Fruit fly (Drosophila melanogaster): ENCODE data around the gene Pgant5.
A peak's percentile ranks its signal among the peaks of the same experiment; 100 is the strongest.

Gene Pgant5

DNA sequence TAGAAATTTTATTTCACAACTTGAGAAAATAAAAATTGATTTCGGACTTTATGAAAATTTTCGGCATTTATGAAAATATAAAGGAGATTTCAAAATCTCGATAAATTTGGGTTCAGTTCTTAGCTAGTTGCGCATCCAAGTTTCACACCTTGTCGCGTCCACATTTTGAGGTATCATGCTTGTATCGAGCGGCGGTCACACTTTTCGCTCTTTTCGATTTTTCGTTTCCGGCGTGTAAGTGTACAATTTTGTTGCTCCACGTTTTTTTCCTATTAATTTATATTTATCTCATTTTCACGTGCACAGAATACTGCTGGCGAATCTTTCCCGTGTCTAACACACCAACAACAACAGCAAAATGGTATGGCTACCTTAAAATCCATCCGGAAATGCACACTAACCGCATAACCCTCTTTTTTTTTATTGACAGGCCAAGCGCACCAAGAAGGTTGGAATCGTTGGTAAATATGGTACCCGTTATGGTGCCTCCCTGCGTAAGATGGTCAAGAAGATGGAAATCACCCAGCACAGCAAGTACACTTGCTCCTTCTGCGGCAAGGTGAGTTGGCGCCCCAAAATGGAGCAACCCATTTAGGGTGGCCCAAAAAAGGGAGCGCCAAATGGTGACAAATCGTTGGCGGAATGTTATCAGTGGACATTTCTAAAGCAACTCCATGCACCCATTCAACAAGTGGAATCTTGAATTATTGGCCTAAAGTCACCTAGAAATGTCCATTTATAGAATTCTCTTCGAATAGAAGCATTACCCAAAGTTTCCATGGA, 22.4 kb downstream of the Pgant5 start, which contains the start of gene RpL37A (continued):
- TF ChIP-seq crol (GFP tag; IDR thresholded peaks at IDR 0.05): 0 out of 2 replicates have a peak, but pooled peaks have one; percentile 21
- TF ChIP-seq CG30431 (GFP tag; optimal IDR thresholded peaks at IDR 0.05): peak; percentile 63
- no peak for TF ChIP-seq Hr39 (optimal IDR thresholded peaks at IDR 0.05)
- peak; percentile 90 for TF ChIP-seq bcd (GFP tag; optimal IDR thresholded peaks at IDR 0.05)
- TF ChIP-seq corto (GFP tag; optimal IDR thresholded peaks at IDR 0.05): peak; percentile 7
- peak; percentile 80 for TF ChIP-seq bigmax (GFP tag; optimal IDR thresholded peaks at IDR 0.05)
- TF ChIP-seq CG3065 (GFP tag; optimal IDR thresholded peaks at IDR 0.05): no peak
- TF ChIP-seq dm (GFP tag; optimal IDR thresholded peaks at IDR 0.05): peak; percentile 94
- TF ChIP-seq dmrt11E (tag; optimal IDR thresholded peaks at IDR 0.05): peak; percentile 57
- TF ChIP-seq CG31365 (tag; optimal IDR thresholded peaks at IDR 0.05): peak; percentile 79
- TF ChIP-seq rib (GFP tag; IDR thresholded peaks at IDR 0.05): peak; percentile 62; the same call in 1 of the 2 replicates
- TF ChIP-seq CG11093 (GFP tag; IDR thresholded peaks at IDR 0.05): no peak
- TF ChIP-seq Fer3 (tag; optimal IDR thresholded peaks at IDR 0.05): peak; percentile 79
- peak; percentile 72 for TF ChIP-seq CG9876 (GFP tag; optimal IDR thresholded peaks at IDR 0.05)
- peak; percentile 53 for TF ChIP-seq CG4707 (GFP tag; optimal IDR thresholded peaks at IDR 0.05)
- peak; percentile 83 for TF ChIP-seq slp2 (GFP tag; optimal IDR thresholded peaks at IDR 0.05)
- peak; percentile 72 to 90 for TF ChIP-seq dpn (GFP tag; optimal IDR thresholded peaks at IDR 0.05)
- TF ChIP-seq Aef1 (GFP tag; IDR thresholded peaks at IDR 0.05): no peak; the same call in 2 of the 3 replicates
- TF ChIP-seq schlank (tag; optimal IDR thresholded peaks at IDR 0.05): peak; percentile 82
- TF ChIP-seq fd64A (GFP tag; optimal IDR thresholded peaks at IDR 0.05): peak; percentile 76
- peak; percentile 73 for TF ChIP-seq ara (GFP tag; IDR thresholded peaks at IDR 0.05)
- TF ChIP-seq chm (GFP tag; IDR thresholded peaks at IDR 0.05): peak; percentile 84
- TF ChIP-seq btn (GFP tag; optimal IDR thresholded peaks at IDR 0.05): peak; percentile 66
- peak; percentile 26 for TF ChIP-seq hkb (optimal IDR thresholded peaks at IDR 0.05)
- peak; percentile 82 for TF ChIP-seq hkb (GFP tag; IDR thresholded peaks at IDR 0.05)
- peak; percentile 60 for TF ChIP-seq Antp (GFP tag; optimal IDR thresholded peaks at IDR 0.05)
- peak in 1 of 2 experiments; percentile 73 for TF ChIP-seq insv (GFP tag; optimal IDR thresholded peaks at IDR 0.05)
- peak; percentile 46 for TF ChIP-seq pum (GFP tag; optimal IDR thresholded peaks at IDR 0.05)
- TF ChIP-seq CG3163 (GFP tag; optimal IDR thresholded peaks at IDR 0.05): peak; percentile 63
- peak; percentile 63 for TF ChIP-seq CG12155 (GFP tag; optimal IDR thresholded peaks at IDR 0.05)
- peak; percentile 38 for TF ChIP-seq D19A (tag; optimal IDR thresholded peaks at IDR 0.05)
- peak; percentile 60 for TF ChIP-seq CG7556 (GFP tag; optimal IDR thresholded peaks at IDR 0.05)
- TF ChIP-seq CG3995 (GFP tag; optimal IDR thresholded peaks at IDR 0.05): peak; percentile 64
- peak; percentile 91 for TF ChIP-seq Meics (GFP tag; optimal IDR thresholded peaks at IDR 0.05)
- TF ChIP-seq slbo (GFP tag; IDR thresholded peaks at IDR 0.05): peak; percentile 61
- peak; percentile 81 for TF ChIP-seq CG1024 (GFP tag; IDR thresholded peaks at IDR 0.05)
- peak; percentile 77; the same call in 1 of the 2 replicates for TF ChIP-seq ranshi (GFP tag; IDR thresholded peaks at IDR 0.05)
- peak; percentile 69 for TF ChIP-seq CG10274 (GFP tag; optimal IDR thresholded peaks at IDR 0.05)
- no peak for TF ChIP-seq peb (GFP tag; IDR thresholded peaks at IDR 0.05)
- peak; percentile 92 for TF ChIP-seq CG17186 (GFP tag; optimal IDR thresholded peaks at IDR 0.05)
- peak; percentile 76 for TF ChIP-seq Optix (GFP tag; IDR thresholded peaks at IDR 0.05)
- TF ChIP-seq disco-r (GFP tag; optimal IDR thresholded peaks at IDR 0.05): peak; percentile 72
- no peak for TF ChIP-seq Poxn (GFP tag; IDR thresholded peaks at IDR 0.05)
- no peak for TF ChIP-seq abd-A (tag; optimal IDR thresholded peaks at IDR 0.05)
- peak; percentile 86 for TF ChIP-seq Dbx (GFP tag; IDR thresholded peaks at IDR 0.05)
- TF ChIP-seq Ptx1 (GFP tag; IDR thresholded peaks at IDR 0.05): no peak; the same call in 1 of the 2 replicates
- peak; percentile 55 for TF ChIP-seq ERR (GFP tag; optimal IDR thresholded peaks at IDR 0.05)
- TF ChIP-seq Eip74EF (GFP tag; optimal IDR thresholded peaks at IDR 0.05): peak in 1 of 2 experiments; percentile 77
- TF ChIP-seq CG1529 (GFP tag; optimal IDR thresholded peaks at IDR 0.05): peak; percentile 39
- TF ChIP-seq B-H1 (GFP tag; IDR thresholded peaks at IDR 0.05): peak; percentile 54; the same call in 1 of the 3 replicates
